Fruit fly (Drosophila melanogaster): ENCODE data around the gene IscU.
A peak's percentile ranks its signal among the peaks of the same experiment; 100 is the strongest.

Gene IscU

DNA sequence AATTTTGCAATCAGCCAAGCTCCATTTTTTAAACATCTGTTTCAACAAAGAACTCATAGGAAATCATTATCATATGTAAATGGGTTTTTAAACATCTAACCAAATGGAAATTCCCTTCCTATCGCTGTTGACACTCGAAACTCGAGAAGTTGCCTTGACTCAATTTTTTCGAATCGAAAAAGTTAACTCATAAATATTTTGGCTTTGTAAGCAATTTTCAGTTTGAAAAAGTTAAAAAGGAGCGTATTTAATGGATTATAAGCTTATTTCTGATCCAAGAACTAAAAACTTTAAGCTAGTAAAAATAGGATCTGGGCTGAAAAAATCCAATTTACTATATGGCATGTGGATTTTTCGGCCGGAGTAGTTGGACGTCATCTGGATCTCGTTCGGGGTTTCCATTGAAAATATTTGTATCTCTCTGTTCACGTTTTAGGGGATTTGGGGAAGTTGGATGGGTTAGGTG lies 10.8 kb downstream of the IscU start, which contains the start of gene CG9837:
Gene CG9837 (minus strand): TSS at position 416 of the 466 bp plus-strand sequence.
- no peak for TF ChIP-seq noc (tag; optimal IDR thresholded peaks at IDR 0.05)

DNA sequence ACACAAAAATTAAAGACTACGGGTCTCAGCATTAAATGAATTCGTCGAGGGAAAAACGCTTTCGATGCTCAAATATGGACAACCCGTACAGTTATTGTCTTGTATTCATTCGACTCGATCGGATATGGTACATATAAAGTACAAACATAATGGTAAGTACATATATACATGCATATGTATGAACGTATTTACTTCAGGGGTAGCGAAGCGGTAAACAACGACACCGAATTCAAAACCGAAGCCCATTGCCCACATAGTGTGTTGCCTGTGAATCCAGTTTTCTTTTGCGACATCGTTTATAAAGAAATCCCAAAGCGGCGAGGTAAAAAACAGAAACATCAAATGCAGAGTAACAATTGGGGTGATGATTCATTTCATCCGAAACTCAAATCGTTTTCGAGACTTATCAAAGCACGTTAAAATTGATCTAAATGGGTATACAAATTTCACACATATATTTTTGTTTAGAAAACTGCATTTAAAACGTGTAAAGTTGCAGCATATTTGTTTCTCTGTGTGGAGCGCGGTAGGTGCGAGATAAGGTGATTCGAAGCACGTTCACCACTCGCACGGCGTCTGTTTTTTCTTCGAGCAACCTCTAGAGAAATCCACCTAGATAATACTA lies 11.5 kb downstream of the IscU start:
- peak; percentile 3 for TF ChIP-seq noc (tag; optimal IDR thresholded peaks at IDR 0.05)

DNA sequence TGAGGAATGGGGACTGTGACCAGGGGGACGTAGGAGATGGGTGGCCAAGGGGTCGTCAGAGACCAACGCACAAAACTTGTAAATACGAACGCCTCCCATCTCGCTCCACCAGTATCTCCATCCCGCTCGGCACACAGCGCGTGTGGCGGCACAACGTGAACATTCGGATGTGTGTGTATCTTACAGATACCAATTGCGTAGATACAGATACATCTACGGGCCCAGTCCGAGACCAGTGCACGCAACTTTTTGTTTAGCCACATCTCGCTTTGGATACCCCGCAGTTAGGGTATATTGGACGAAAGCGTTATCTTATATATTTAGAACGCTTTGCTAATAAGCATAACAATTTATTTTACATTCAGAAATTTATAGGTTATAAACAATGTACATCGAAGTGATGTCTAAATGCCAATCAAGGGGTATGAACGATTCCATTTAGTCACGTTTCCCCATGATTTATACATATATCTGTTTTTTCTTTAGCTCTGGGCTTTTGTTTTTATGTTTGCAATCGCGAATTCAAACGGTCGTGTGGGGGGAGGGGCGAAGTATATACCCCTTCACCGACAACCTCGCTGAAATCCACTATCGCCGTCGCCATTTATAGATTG lies 12.5 kb downstream of the IscU start:
- TF ChIP-seq noc (tag; optimal IDR thresholded peaks at IDR 0.05), result peak; percentile 100

DNA sequence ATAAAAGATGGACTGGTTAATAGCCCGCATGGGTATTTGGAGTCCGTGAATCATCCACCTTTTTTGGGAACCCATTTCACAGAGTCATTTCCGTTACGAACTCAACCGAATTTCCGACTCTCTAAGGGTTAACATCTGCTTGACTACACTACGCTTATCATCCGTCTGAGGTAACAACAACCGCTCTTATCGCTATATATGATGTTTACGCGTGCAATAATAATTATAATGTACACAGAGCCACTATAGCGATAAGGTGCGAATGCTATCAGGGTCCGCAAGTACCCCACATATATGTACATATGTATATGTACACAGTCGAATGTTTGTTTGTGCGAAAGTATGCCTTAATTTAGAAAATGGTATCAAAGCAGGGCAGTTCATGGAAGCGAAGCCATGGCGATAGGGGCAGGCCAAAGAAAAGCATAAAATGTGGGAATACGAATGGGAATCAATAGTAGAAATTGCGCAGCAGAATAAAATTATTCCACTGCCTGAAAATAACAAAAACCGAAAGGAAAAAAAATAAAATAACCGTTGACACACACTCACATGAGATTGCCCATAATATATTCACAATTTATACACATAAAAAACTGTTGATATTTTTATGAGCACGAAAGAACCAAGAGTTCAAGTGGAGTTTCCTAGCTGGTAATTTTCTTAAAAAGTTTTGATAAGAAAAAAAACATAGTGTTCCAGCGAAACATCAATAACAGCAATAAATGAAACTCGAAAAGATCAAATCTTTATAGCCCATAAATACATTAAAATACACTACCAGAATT lies 13.4 kb downstream of the IscU start:
- peak; percentile 74 for TF ChIP-seq noc (tag; optimal IDR thresholded peaks at IDR 0.05)

DNA sequence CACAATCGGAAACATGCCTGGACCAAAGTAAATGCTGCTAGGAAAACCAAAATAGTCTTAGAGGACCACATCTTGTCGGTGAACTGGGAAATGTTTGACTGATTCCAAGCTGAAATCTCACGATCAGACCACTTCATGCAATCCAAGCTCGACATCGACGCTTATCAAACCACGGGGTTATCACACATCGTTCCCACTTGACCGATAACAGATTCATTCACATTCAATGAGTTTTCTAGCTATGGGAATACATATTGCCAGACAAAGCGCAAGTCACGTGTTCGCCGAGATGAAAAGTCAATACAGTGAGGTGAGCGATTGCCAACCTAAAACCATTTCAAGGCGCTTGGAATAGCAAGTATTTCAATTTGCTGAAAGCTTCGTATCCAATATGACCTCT lies 14.3 kb downstream of the IscU start:
- TF ChIP-seq noc (tag; optimal IDR thresholded peaks at IDR 0.05), result peak; percentile 29

DNA sequence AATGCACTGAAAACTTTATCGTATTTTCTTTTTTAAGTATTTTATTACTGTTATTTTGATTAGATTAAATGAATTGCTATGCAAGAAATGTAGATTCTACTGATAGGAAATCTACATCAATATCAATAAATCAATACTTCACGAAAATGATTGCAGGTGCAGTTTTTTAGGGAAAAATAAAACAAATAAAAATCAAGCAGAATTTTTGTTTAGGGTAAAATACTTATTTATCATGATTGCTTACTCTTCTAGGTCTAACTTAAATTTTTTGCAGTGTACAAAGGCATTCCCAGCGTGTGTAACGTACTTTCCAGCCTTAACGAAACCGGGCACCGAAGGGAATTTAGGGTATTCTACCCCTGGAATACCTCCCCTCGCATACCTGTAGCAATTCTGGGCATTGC lies 15.5 kb downstream of the IscU start:
- peak; percentile 30 for TF ChIP-seq noc (tag; optimal IDR thresholded peaks at IDR 0.05)

DNA sequence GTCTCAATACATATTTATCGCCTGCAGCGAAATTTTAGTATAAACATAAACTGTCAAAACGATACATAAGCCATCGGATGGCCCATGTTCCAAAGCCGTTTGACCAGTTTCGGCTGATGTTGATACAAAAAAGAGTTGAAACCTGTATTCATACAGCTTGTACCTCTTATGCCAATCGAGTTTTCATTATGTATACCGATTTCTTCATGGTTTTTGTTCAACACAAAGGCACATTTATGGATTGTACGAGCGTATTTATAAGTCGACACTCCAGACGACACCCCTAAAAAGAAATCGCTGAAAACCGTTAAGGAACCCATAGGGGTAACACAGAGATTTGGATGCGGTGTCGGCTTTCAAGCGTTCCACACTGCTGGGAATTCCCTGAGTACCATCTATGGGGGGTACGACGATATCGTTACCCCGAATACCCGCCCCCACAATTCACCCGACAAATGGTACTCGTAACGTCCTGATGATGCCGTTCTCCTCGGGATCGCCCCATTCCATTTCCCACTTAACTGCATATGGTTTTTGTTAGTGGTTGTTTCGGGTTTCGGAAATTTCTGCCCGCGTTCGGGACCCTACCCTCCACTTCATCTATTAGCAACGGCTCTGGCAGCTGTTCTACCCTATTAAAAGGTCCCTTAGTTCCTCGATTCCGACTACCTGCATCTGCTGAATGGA lies 16.0 kb downstream of the IscU start:
- no peak for TF ChIP-seq noc (tag; optimal IDR thresholded peaks at IDR 0.05)

DNA sequence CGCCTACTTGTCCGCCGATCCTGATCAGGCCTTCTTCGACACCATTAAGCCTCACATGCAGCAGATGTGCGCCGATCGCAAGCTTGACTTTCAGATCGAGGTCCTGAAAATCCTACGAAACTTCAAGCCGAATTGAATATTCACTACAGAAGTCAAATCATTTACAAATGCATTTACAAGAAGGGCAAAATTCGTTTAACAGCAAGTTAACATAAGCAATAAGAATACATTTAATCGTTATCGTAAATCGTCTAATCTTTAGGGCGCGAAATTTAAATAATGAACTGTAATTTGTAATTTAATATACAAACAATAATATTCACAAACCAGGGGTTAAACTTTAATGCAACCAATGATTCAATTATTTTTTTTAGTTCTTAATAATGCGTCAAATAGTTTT lies 16.9 kb downstream of the IscU start:
- TF ChIP-seq noc (tag; optimal IDR thresholded peaks at IDR 0.05), result no peak

DNA sequence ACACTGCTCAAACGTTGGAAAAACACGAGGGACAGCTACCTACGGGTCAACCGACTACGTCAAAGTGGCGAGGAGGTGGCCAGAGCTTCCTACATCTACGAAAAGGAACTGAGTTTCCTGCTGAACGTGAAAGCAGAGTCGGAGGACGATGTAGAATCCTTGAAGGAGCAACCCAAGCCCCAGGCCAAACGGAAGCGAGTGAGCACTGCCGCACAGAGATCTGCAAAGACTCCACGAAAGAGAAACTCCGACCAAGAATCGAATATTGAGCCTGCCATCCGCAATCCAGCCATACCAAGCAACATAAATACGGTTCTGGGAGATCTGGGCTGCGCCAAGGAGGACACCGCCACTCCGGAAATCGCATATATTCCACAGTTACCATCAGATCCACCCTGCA lies 17.3 kb downstream of the IscU start:
- no peak for TF ChIP-seq noc (tag; optimal IDR thresholded peaks at IDR 0.05)

DNA sequence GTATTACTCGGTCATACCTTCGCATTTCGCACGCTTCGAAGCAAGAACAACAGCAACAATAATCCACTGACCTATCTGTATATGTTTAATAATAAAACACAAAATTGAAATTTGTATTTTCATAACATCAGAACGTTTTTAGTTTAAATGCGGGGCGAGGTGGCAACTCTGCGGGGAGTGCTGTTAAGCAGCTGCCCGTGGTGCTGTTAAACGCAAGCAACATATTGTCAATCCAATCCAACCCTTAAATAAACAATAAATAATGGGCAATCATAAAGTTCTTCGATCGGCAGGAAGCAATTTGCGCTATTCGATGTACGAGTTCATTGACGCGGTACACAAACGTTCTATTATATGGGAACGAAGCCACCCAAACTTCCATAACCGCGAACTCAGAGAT lies 17.9 kb downstream of the IscU start, which contains the start of gene hng2:
Gene hng2 (plus strand): TSS at position 219 of the 400 bp plus-strand sequence.
- TF ChIP-seq noc (tag; optimal IDR thresholded peaks at IDR 0.05), result no peak

DNA sequence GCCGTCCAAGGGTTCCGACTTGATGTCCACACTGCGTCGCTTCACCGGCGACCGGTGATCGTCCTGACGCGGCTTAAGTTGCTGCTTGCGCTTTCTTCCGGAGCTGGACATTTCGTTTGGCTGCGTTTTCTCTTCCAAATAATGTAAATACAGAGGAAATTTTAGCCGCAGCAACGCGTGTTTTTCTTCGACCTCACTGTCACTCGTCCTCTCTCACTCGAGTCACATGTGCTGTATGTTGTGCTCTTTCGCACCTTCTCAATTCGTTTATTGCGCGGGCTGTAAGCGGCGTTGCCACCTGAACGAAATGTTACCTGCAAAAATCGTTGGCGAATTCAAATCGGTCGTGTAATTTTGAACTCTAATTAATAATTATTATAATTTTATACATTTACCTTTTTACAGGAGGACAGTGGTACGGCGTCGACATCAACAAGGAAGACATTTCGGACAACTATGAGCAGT lies 18.6 kb downstream of the IscU start, which contains the start of gene CG9839:
Gene CG9839 (minus strand): TSS at position 415 of the 465 bp plus-strand sequence.
- no peak for TF ChIP-seq noc (tag; optimal IDR thresholded peaks at IDR 0.05)

DNA sequence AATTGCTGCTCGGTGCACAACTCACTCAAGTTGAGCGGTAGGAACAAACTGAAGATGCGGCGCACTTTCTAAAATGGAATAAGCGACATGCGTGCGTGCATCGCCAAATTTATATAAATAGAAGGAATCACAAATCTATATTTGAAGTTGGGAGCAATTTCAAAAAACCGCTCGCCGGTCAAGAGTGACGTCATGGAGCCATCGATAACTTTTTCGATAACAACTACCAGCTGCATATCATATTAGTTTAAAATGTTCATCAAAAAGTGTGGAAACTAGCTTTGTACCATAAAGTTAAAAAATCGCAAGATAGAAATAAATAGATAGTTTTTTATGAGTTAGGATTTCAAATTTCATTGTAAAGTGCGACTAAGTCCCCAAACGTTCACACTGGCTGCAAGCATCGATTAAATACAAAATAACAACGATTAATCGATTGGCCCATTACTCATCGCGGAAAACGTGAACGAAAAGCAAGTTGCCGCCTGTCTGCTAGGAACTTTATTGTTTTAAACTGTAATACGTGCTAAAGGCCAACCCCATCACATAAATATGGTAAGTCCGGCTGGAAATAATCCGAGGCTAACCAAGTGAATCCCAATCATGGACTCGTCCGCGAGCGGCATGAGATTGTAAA lies 22.7 kb downstream of the IscU start, which contains the start of the genes Pif1A, Pif1B and CCT7:
Gene Pif1A (minus strand): TSS at position 51 of the 637 bp plus-strand sequence.
Gene Pif1B (minus strand): TSS at position 51 of the 637 bp plus-strand sequence.
Gene CCT7 (plus strand): TSS at position 439 of the 637 bp plus-strand sequence.
- peak; percentile 9 for TF ChIP-seq noc (tag; optimal IDR thresholded peaks at IDR 0.05)

DNA sequence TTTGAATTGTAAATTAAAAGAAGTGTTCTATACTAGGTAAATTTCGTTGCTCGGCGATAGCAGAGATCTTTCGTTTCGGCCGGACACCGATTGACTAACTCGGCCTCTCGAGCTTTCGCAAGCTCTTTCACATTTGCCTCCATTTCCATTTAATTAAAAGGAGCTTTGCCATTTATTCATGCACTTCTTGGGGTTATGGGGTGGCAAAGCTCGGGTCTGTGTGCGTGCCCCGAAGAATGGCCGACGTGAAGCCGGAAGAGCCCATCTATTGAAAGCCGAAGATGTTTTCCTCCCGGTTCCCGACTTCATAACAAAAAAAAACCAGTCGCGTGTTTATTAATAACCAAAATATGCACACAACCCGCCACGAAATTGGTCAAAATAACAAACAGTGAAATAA lies 24.1 kb downstream of the IscU start:
- TF ChIP-seq noc (tag; optimal IDR thresholded peaks at IDR 0.05), result no peak

DNA sequence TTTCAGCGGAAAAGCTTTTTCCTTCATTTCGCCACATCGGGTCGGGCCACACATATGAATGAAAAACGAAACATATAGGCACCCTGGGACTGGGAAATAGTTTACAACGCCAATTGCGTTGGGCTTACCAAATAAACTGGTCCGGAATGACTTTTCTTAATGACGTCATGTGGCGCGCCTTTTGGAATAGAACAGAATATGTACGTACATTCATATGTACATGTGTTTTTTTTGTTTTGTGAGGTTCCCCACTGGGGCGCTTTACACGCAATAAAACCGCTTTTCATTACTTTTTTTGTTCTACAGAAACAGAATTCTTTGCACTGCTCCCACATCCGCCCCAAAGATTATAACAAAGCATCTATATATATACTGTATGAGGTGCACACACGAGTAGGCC lies 25.6 kb downstream of the IscU start:
- no peak for TF ChIP-seq noc (tag; optimal IDR thresholded peaks at IDR 0.05)

DNA sequence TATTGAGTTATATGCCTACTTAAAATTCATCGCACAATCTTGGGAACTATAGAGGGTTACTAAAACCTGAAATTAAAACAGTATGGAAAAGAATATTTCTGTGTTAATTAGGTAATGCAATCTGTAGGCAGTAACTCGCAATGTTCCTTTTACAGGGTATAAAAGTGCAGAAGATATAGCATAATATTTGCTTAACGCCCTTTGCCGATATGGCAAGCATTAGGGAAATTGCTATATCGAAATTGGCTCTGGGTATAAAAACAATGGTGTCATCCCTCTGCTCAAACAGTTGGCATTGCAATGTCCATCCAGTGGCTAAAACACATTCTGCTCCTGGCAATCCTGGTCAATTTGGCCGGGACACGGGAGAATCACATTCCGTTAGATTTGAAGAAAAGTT lies 29.6 kb downstream of the IscU start, which contains the start of gene Ir85a:
Gene Ir85a (plus strand): TSS at position 301 of the 400 bp plus-strand sequence.
- no peak for TF ChIP-seq noc (tag; optimal IDR thresholded peaks at IDR 0.05)

Data from whole organism, larva.